Fruit fly (Drosophila melanogaster): ENCODE results near the gene Cep97.
A peak's percentile ranks its signal among the peaks of the same experiment; 100 is the strongest.

Cep97 gene

dm6 chr2L:3881164-3881563 is 13.7 kb downstream of the Cep97 start:
- TF ChIP-seq tj (GFP tag; optimal IDR thresholded peaks at IDR 0.05) (no peak), CG1620 (GFP tag; optimal IDR thresholded peaks at IDR 0.05) (no peak), toe (GFP tag; optimal IDR thresholded peaks at IDR 0.05) (no peak), cic (GFP tag; optimal IDR thresholded peaks at IDR 0.05) (no peak), CG12768 (GFP tag; optimal IDR thresholded peaks at IDR 0.05) (no peak), CG14711 (tag; optimal IDR thresholded peaks at IDR 0.05) (no peak), kay (GFP tag; ENCODE audit: borderline replicate concordance) (no peak), Clk (GFP tag; optimal IDR thresholded peaks at IDR 0.05) (no peak), Mnt (GFP tag; optimal IDR thresholded peaks at IDR 0.05) (no peak), CG7045 (GFP tag; optimal IDR thresholded peaks at IDR 0.05) (no peak), ovo (GFP tag; optimal IDR thresholded peaks at IDR 0.05) (no peak), CG5204 (GFP tag; optimal IDR thresholded peaks at IDR 0.05) (no peak), Crg-1 (GFP tag; optimal IDR thresholded peaks at IDR 0.05) (no peak), pad (GFP tag; optimal IDR thresholded peaks at IDR 0.05) (no peak), cnc (optimal IDR thresholded peaks at IDR 0.05) (no peak), CG11617 (GFP tag; optimal IDR thresholded peaks at IDR 0.05) (no peak), bab1 (GFP tag; optimal IDR thresholded peaks at IDR 0.05) (no peak), Hr96 (GFP tag; optimal IDR thresholded peaks at IDR 0.05) (no peak)

dm6 chr2L:3882172-3882571 is 14.7 kb downstream of the Cep97 start:
- TF ChIP-seq CG14711 (tag; optimal IDR thresholded peaks at IDR 0.05) (no peak), CG12768 (GFP tag; optimal IDR thresholded peaks at IDR 0.05) (no peak), CG11617 (GFP tag; optimal IDR thresholded peaks at IDR 0.05) (no peak), CG7045 (GFP tag; optimal IDR thresholded peaks at IDR 0.05) (no peak), Mnt (GFP tag; optimal IDR thresholded peaks at IDR 0.05) (no peak), pad (GFP tag; optimal IDR thresholded peaks at IDR 0.05) (no peak)

dm6 chr2L:3883939-3884338 is 16.4 kb downstream of the Cep97 start:
- TF ChIP-seq CG12768 (GFP tag; optimal IDR thresholded peaks at IDR 0.05) (no peak), ovo (GFP tag; optimal IDR thresholded peaks at IDR 0.05) (no peak), Clk (GFP tag; optimal IDR thresholded peaks at IDR 0.05) (no peak), CG14711 (tag; optimal IDR thresholded peaks at IDR 0.05) (no peak), CG7045 (GFP tag; optimal IDR thresholded peaks at IDR 0.05) (no peak), cic (GFP tag; optimal IDR thresholded peaks at IDR 0.05) (no peak), CG11617 (GFP tag; optimal IDR thresholded peaks at IDR 0.05) (no peak), kay (GFP tag; ENCODE audit: borderline replicate concordance) (no peak), CG1620 (GFP tag; optimal IDR thresholded peaks at IDR 0.05) (no peak), CG5204 (GFP tag; optimal IDR thresholded peaks at IDR 0.05) (no peak), tj (GFP tag; optimal IDR thresholded peaks at IDR 0.05) (no peak)

dm6 chr2L:3888173-3888572 is 20.7 kb downstream of the Cep97 start:
- no peak for TF ChIP-seq Clk (GFP tag; optimal IDR thresholded peaks at IDR 0.05)
- no peak for TF ChIP-seq CG7045 (GFP tag; optimal IDR thresholded peaks at IDR 0.05)
- TF ChIP-seq ovo (GFP tag; optimal IDR thresholded peaks at IDR 0.05) = no peak
- TF ChIP-seq toe (GFP tag; optimal IDR thresholded peaks at IDR 0.05) = no peak
- TF ChIP-seq Crg-1 (GFP tag; optimal IDR thresholded peaks at IDR 0.05) = no peak

dm6 chr2L:3888754-3889603 is 21.5 kb downstream of the Cep97 start:
- TF ChIP-seq tj (GFP tag; optimal IDR thresholded peaks at IDR 0.05) = peak; percentile 71
- peak; percentile 1 for TF ChIP-seq bab1 (GFP tag; optimal IDR thresholded peaks at IDR 0.05)
- no peak for TF ChIP-seq ovo (GFP tag; optimal IDR thresholded peaks at IDR 0.05)
- no peak for TF ChIP-seq Crg-1 (GFP tag; optimal IDR thresholded peaks at IDR 0.05)
- TF ChIP-seq CG7045 (GFP tag; optimal IDR thresholded peaks at IDR 0.05) = peak; percentile 10
- TF ChIP-seq CG12768 (GFP tag; optimal IDR thresholded peaks at IDR 0.05) = peak; percentile 3
- TF ChIP-seq Mnt (GFP tag; optimal IDR thresholded peaks at IDR 0.05) = peak; percentile 7
- no peak for TF ChIP-seq cnc (optimal IDR thresholded peaks at IDR 0.05)
- TF ChIP-seq Hr96 (GFP tag; optimal IDR thresholded peaks at IDR 0.05) = no peak
- peak; percentile 21 for TF ChIP-seq pad (GFP tag; optimal IDR thresholded peaks at IDR 0.05)
- TF ChIP-seq CG14711 (tag; optimal IDR thresholded peaks at IDR 0.05) = no peak
- TF ChIP-seq CG33017 (tag; optimal IDR thresholded peaks at IDR 0.05) = no peak
- TF ChIP-seq kay (GFP tag; ENCODE audit: borderline replicate concordance) = peak; percentile 36
- no peak for TF ChIP-seq Clk (GFP tag; optimal IDR thresholded peaks at IDR 0.05)
- no peak for TF ChIP-seq CG11617 (GFP tag; optimal IDR thresholded peaks at IDR 0.05)
- no peak for TF ChIP-seq CG1620 (GFP tag; optimal IDR thresholded peaks at IDR 0.05)
- no peak for TF ChIP-seq toe (GFP tag; optimal IDR thresholded peaks at IDR 0.05)
- TF ChIP-seq CG5204 (GFP tag; optimal IDR thresholded peaks at IDR 0.05) = no peak
- peak; percentile 23 for TF ChIP-seq CG7101 (tag; optimal IDR thresholded peaks at IDR 0.05)
- TF ChIP-seq cic (GFP tag; optimal IDR thresholded peaks at IDR 0.05) = no peak

dm6 chr2L:3889865-3890264 is 22.4 kb downstream of the Cep97 start:
- no peak for TF ChIP-seq ovo (GFP tag; optimal IDR thresholded peaks at IDR 0.05)
- no peak for TF ChIP-seq CG12768 (GFP tag; optimal IDR thresholded peaks at IDR 0.05)
- no peak for TF ChIP-seq Clk (GFP tag; optimal IDR thresholded peaks at IDR 0.05)
- TF ChIP-seq CG14711 (tag; optimal IDR thresholded peaks at IDR 0.05) = no peak
- TF ChIP-seq cnc (optimal IDR thresholded peaks at IDR 0.05) = no peak
- TF ChIP-seq kay (GFP tag; ENCODE audit: borderline replicate concordance) = no peak
- no peak for TF ChIP-seq tj (GFP tag; optimal IDR thresholded peaks at IDR 0.05)
- TF ChIP-seq CG7045 (GFP tag; optimal IDR thresholded peaks at IDR 0.05) = no peak
- TF ChIP-seq Crg-1 (GFP tag; optimal IDR thresholded peaks at IDR 0.05) = no peak
- no peak for TF ChIP-seq CG5204 (GFP tag; optimal IDR thresholded peaks at IDR 0.05)
- TF ChIP-seq CG33017 (tag; optimal IDR thresholded peaks at IDR 0.05) = no peak
- TF ChIP-seq pad (GFP tag; optimal IDR thresholded peaks at IDR 0.05) = no peak
- no peak for TF ChIP-seq bab1 (GFP tag; optimal IDR thresholded peaks at IDR 0.05)
- TF ChIP-seq Mnt (GFP tag; optimal IDR thresholded peaks at IDR 0.05) = no peak
- TF ChIP-seq cic (GFP tag; optimal IDR thresholded peaks at IDR 0.05) = no peak

Measured in whole organism, adult.